Fruit fly (Drosophila melanogaster): ENCODE data around the gene CG15172.

Gene CG15172

dm6 chr2L:19021278-19022220 is 668 bp upstream of the CG15172 start (continued):
- TF ChIP-seq CG16863 (GFP tag; optimal IDR thresholded peaks at IDR 0.05) (peak; percentile 28), CG9437 (GFP tag; optimal IDR thresholded peaks at IDR 0.05) (peak; percentile 76), CG18619 (GFP tag; optimal IDR thresholded peaks at IDR 0.05) (peak; percentile 84), knrl (GFP tag; IDR thresholded peaks at IDR 0.05; ENCODE audit: partially characterized antibody) (no peak), CG4424 (GFP tag; optimal IDR thresholded peaks at IDR 0.05) (peak; percentile 54), yki (optimal IDR thresholded peaks at IDR 0.05) (no peak), CG17612 (GFP tag; IDR thresholded peaks at IDR 0.05) (no peak), sug (tag; optimal IDR thresholded peaks at IDR 0.05) (peak; percentile 85), CG17328 (GFP tag; IDR thresholded peaks at IDR 0.05) (peak; percentile 70), CG2202 (tag; optimal IDR thresholded peaks at IDR 0.05) (peak; percentile 66), gro (GFP tag; optimal IDR thresholded peaks at IDR 0.05) (no peak), CG18764 (GFP tag; optimal IDR thresholded peaks at IDR 0.05) (peak; percentile 34), caup (GFP tag; optimal IDR thresholded peaks at IDR 0.05; ENCODE audit: severe bottlenecking) (peak; percentile 74), grau (tag; optimal IDR thresholded peaks at IDR 0.05) (peak; percentile 86), CG10654 (GFP tag; optimal IDR thresholded peaks at IDR 0.05) (peak; percentile 39), CG17186 (GFP tag; optimal IDR thresholded peaks at IDR 0.05) (no peak), Abd-B (GFP tag; optimal IDR thresholded peaks at IDR 0.05) (peak; percentile 64), CG30431 (GFP tag; optimal IDR thresholded peaks at IDR 0.05) (peak; percentile 69), CHES-1-like (GFP tag; optimal IDR thresholded peaks at IDR 0.05) (peak; percentile 35), Sox102F (GFP tag; optimal IDR thresholded peaks at IDR 0.05) (peak; percentile 84), gcm (GFP tag; optimal IDR thresholded peaks at IDR 0.05) (peak; percentile 72), Mes4 (GFP tag; optimal IDR thresholded peaks at IDR 0.05) (peak; percentile 31), NK7.1 (GFP tag; optimal IDR thresholded peaks at IDR 0.05) (no peak), Optix (GFP tag; IDR thresholded peaks at IDR 0.05) (no peak), Aef1 (GFP tag; IDR thresholded peaks at IDR 0.05) (peak; percentile 41; the same call in 2 of the 3 replicates), CG30403 (GFP tag; optimal IDR thresholded peaks at IDR 0.05) (peak; percentile 80), CG11398 (GFP tag; optimal IDR thresholded peaks at IDR 0.05) (no peak), CG4282 (GFP tag; optimal IDR thresholded peaks at IDR 0.05) (no peak), CG10366 (GFP tag; IDR thresholded peaks at IDR 0.05) (peak; percentile 71), exex (tag; optimal IDR thresholded peaks at IDR 0.05) (peak; percentile 30), CG5245 (GFP tag; optimal IDR thresholded peaks at IDR 0.05) (peak; percentile 57), zen (tag; optimal IDR thresholded peaks at IDR 0.05) (peak; percentile 4), CG6272 (GFP tag; IDR thresholded peaks at IDR 0.05) (no peak), ac (GFP tag; optimal IDR thresholded peaks at IDR 0.05) (no peak), vvl (GFP tag; IDR thresholded peaks at IDR 0.05) (peak; percentile 76), tx (GFP tag; optimal IDR thresholded peaks at IDR 0.05) (no peak), ro (GFP tag; IDR thresholded peaks at IDR 0.05) (peak; percentile 53; the same call in 1 of the 2 replicates), ci (GFP tag; IDR thresholded peaks at IDR 0.05) (peak; percentile 76; the same call in 2 of the 3 replicates), psq (GFP tag; optimal IDR thresholded peaks at IDR 0.05) (no peak), CG12104 (GFP tag; optimal IDR thresholded peaks at IDR 0.05) (peak; percentile 51), bab2 (GFP tag; optimal IDR thresholded peaks at IDR 0.05) (peak; percentile 39), CG3847 (GFP tag; IDR thresholded peaks at IDR 0.05) (peak; percentile 69), slbo (GFP tag; IDR thresholded peaks at IDR 0.05) (peak; percentile 72), Lhr (GFP tag; optimal IDR thresholded peaks at IDR 0.05) (peak; percentile 36), bcd (GFP tag; optimal IDR thresholded peaks at IDR 0.05) (peak; percentile 70), slp2 (GFP tag; optimal IDR thresholded peaks at IDR 0.05) (peak; percentile 30), Rfx (GFP tag; IDR thresholded peaks at IDR 0.05) (peak; percentile 81), prd (optimal IDR thresholded peaks at IDR 0.05) (no peak), prd (GFP tag; IDR thresholded peaks at IDR 0.05) (peak; percentile 48; the same call in 2 of the 3 replicates), ken (GFP tag; IDR thresholded peaks at IDR 0.05) (peak; percentile 68; the same call in 1 of the 3 replicates)
